Fruit fly (Drosophila melanogaster): ENCODE data around the gene Dph1.

The Dph1 gene

dm6 chr3L:11696294-11697116 lies at the start of gene Dph1:
Gene Dph1 (minus strand): TSS chr3L:11696963.
- TF ChIP-seq ap (GFP tag; IDR thresholded peaks at IDR 0.05) = peak; percentile 83
- peak; percentile 81; the same call in 2 of the 3 replicates for TF ChIP-seq C15 (GFP tag; IDR thresholded peaks at IDR 0.05)
- peak; percentile 86 for TF ChIP-seq CG32767 (GFP tag; IDR thresholded peaks at IDR 0.05)
- TF ChIP-seq CG10267 (tag; optimal IDR thresholded peaks at IDR 0.05) = peak; percentile 96
- peak; percentile 66 for TF ChIP-seq Dad (GFP tag; optimal IDR thresholded peaks at IDR 0.05)
- TF ChIP-seq fru (optimal IDR thresholded peaks at IDR 0.05) = no peak
- peak; percentile 48 for TF ChIP-seq ac (GFP tag; optimal IDR thresholded peaks at IDR 0.05)
- TF ChIP-seq grau (tag; optimal IDR thresholded peaks at IDR 0.05) = peak; percentile 78
- peak; percentile 82 for TF ChIP-seq NC2β (GFP tag; optimal IDR thresholded peaks at IDR 0.05)
- peak; percentile 78 for TF ChIP-seq CG13775 (GFP tag; optimal IDR thresholded peaks at IDR 0.05)
- TF ChIP-seq CG10147 (GFP tag; optimal IDR thresholded peaks at IDR 0.05) = peak; percentile 46
- TF ChIP-seq lilli (GFP tag; optimal IDR thresholded peaks at IDR 0.05) = peak; percentile 87
- 0 out of 3 replicates have a peak, but pooled peaks have one; percentile 81 for TF ChIP-seq CG3726 (GFP tag; IDR thresholded peaks at IDR 0.05)
- TF ChIP-seq CG18619 (GFP tag; optimal IDR thresholded peaks at IDR 0.05) = peak; percentile 78
- TF ChIP-seq Xrp1 (GFP tag; IDR thresholded peaks at IDR 0.05) = peak; percentile 91
- TF ChIP-seq B-H1 (GFP tag; IDR thresholded peaks at IDR 0.05) = peak; percentile 78
- peak; percentile 76 for TF ChIP-seq CG16815 (GFP tag; optimal IDR thresholded peaks at IDR 0.05)
- TF ChIP-seq Med (GFP tag) = peak; percentile 98
- peak; percentile 85 for TF ChIP-seq row (GFP tag; IDR thresholded peaks at IDR 0.05)
- 0 out of 2 replicates have a peak, but pooled peaks have one; percentile 19 for TF ChIP-seq Poxn (GFP tag; IDR thresholded peaks at IDR 0.05)
- TF ChIP-seq CG10979 (tag; optimal IDR thresholded peaks at IDR 0.05) = peak; percentile 88
- TF ChIP-seq Aef1 (GFP tag; IDR thresholded peaks at IDR 0.05) = peak; percentile 73
- peak; percentile 32 for TF ChIP-seq CG4854 (GFP tag; optimal IDR thresholded peaks at IDR 0.05)
- TF ChIP-seq chinmo (GFP tag; IDR thresholded peaks at IDR 0.05; ENCODE audit: partially characterized antibody) = 0 out of 4 replicates have a peak, but pooled peaks have one; percentile 34
- TF ChIP-seq CG32772 (GFP tag; IDR thresholded peaks at IDR 0.05) = no peak; the same call in 1 of the 2 replicates
- peak; percentile 67; the same call in 2 of the 3 replicates for TF ChIP-seq CG6175 (GFP tag; IDR thresholded peaks at IDR 0.05)
- TF ChIP-seq CG12104 (GFP tag; optimal IDR thresholded peaks at IDR 0.05) = peak; percentile 80
- TF ChIP-seq Six4 (GFP tag; optimal IDR thresholded peaks at IDR 0.05) = peak; percentile 92
- no peak for TF ChIP-seq hb (GFP tag; IDR thresholded peaks at IDR 0.05; ENCODE audit: partially characterized antibody)
- peak; percentile 68 for TF ChIP-seq CG8765 (GFP tag; IDR thresholded peaks at IDR 0.05)
- peak; percentile 88 for TF ChIP-seq ind (GFP tag; optimal IDR thresholded peaks at IDR 0.05)
- TF ChIP-seq ems (GFP tag; optimal IDR thresholded peaks at IDR 0.05) = peak; percentile 79
- TF ChIP-seq ash1 (GFP tag; optimal IDR thresholded peaks at IDR 0.05) = peak; percentile 2
- TF ChIP-seq dysf (GFP tag; IDR thresholded peaks at IDR 0.05) = peak; percentile 88
- TF ChIP-seq HHEX (GFP tag; optimal IDR thresholded peaks at IDR 0.05) = peak; percentile 72
- peak; percentile 57 for TF ChIP-seq CG33213 (GFP tag; optimal IDR thresholded peaks at IDR 0.05)
- TF ChIP-seq Neu2 (GFP tag; optimal IDR thresholded peaks at IDR 0.05; ENCODE audit: borderline replicate concordance) = no peak
- TF ChIP-seq Hmr (GFP tag; optimal IDR thresholded peaks at IDR 0.05) = peak; percentile 84
- TF ChIP-seq CG30403 (GFP tag; optimal IDR thresholded peaks at IDR 0.05) = peak; percentile 85
- peak; percentile 75 for TF ChIP-seq CG33557 (GFP tag; optimal IDR thresholded peaks at IDR 0.05)
- peak; percentile 82 for TF ChIP-seq Atf6 (GFP tag; IDR thresholded peaks at IDR 0.05)
- TF ChIP-seq ro (GFP tag; IDR thresholded peaks at IDR 0.05) = 0 out of 2 replicates have a peak, but pooled peaks have one; percentile 20
- TF ChIP-seq Ptx1 (GFP tag; IDR thresholded peaks at IDR 0.05) = no peak; the same call in 1 of the 2 replicates
- TF ChIP-seq Sox100B (GFP tag; optimal IDR thresholded peaks at IDR 0.05) = peak; percentile 62
- TF ChIP-seq prd (optimal IDR thresholded peaks at IDR 0.05) = no peak
- TF ChIP-seq prd (GFP tag; IDR thresholded peaks at IDR 0.05) = peak; percentile 84
- peak; percentile 86 for TF ChIP-seq CG8924 (tag; optimal IDR thresholded peaks at IDR 0.05)
- peak; percentile 74 for TF ChIP-seq lbe (GFP tag; optimal IDR thresholded peaks at IDR 0.05)
- peak; percentile 59 for TF ChIP-seq schlank (tag; optimal IDR thresholded peaks at IDR 0.05)
- TF ChIP-seq tgo (GFP tag; IDR thresholded peaks at IDR 0.05) = peak; percentile 87

All from whole organism, embryonic.